Fruit fly (Drosophila melanogaster): ENCODE measurements around the gene CG12716.

Gene CG12716

DNA sequence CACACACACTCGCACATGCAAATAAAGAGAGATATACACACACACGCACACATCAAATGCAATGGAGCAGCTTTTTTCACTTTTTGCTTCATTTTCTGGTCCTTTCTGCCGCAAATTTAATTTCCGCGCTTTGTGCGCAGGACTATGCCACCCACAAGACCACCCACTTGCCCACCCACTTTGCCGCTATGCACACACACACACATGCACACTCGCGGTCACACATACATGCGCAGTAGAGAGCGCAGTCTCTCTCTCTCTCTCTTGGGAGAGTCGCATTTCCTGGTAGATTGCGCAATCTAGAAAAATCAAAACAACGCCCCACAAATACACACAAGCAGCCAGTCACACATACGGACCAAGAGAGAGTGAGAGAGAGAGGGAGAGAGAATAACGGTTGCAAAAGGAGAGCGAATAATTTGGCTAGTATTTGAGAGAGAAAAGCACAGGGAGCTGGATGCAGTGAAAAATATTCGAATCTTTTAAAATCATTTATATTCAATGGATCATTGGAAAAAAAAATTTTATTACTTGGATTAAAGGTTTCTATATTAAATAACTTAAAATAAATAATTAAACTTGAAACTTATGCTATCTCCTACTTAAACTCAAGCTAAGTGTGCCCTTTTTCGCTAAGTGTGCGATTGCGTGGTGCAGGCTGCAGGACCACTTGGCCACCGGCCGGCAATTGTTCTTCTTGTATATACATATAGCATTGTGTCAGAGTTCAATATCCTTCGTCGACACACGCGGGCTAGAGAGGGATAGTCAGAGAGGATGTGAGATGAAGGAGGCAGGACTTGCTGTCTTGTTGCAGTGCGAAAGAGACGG, 50.4 kb downstream of the CG12716 start (continued):
- TF ChIP-seq dysf (GFP tag; IDR thresholded peaks at IDR 0.05) (peak; percentile 70; the same call in 2 of the 3 replicates), CG11085 (GFP tag; IDR thresholded peaks at IDR 0.05) (peak; percentile 57; the same call in 1 of the 2 replicates), pita (GFP tag; optimal IDR thresholded peaks at IDR 0.05) (no peak), Ada2b (GFP tag; IDR thresholded peaks at IDR 0.05) (peak; percentile 65), Pdp1 (GFP tag; optimal IDR thresholded peaks at IDR 0.05) (peak; percentile 20 to 88), CG7357 (GFP tag; IDR thresholded peaks at IDR 0.05) (peak; percentile 40; the same call in 1 of the 3 replicates), nmo (GFP tag; optimal IDR thresholded peaks at IDR 0.05) (peak; percentile 57), Eip74EF (GFP tag; optimal IDR thresholded peaks at IDR 0.05) (peak in 1 of 2 experiments; percentile 48), CG12236 (GFP tag; optimal IDR thresholded peaks at IDR 0.05) (no peak), vvl (GFP tag; IDR thresholded peaks at IDR 0.05) (peak; percentile 87), hkb (optimal IDR thresholded peaks at IDR 0.05) (no peak), hkb (GFP tag; IDR thresholded peaks at IDR 0.05) (peak; percentile 78), gem (tag; optimal IDR thresholded peaks at IDR 0.05) (peak; percentile 71), CG5245 (GFP tag; optimal IDR thresholded peaks at IDR 0.05) (peak; percentile 1), CG9215 (GFP tag; IDR thresholded peaks at IDR 0.05) (peak; percentile 42; the same call in 1 of the 2 replicates), CG17361 (GFP tag; IDR thresholded peaks at IDR 0.05) (peak; percentile 48; the same call in 1 of the 3 replicates), CG32767 (GFP tag; IDR thresholded peaks at IDR 0.05) (0 out of 2 replicates have a peak, but pooled peaks have one; percentile 30), dmrt11E (tag; optimal IDR thresholded peaks at IDR 0.05) (peak; percentile 59), CG2678 (tag; optimal IDR thresholded peaks at IDR 0.05) (peak; percentile 85), Ptx1 (GFP tag; IDR thresholded peaks at IDR 0.05) (peak; percentile 78), CG4424 (GFP tag; optimal IDR thresholded peaks at IDR 0.05) (peak; percentile 38), scrt (GFP tag; optimal IDR thresholded peaks at IDR 0.05) (peak; percentile 59), Aef1 (GFP tag; IDR thresholded peaks at IDR 0.05) (peak; percentile 46; the same call in 2 of the 3 replicates), H15 (GFP tag; IDR thresholded peaks at IDR 0.05) (0 out of 3 replicates have a peak, but pooled peaks have one; percentile 51), dpn (GFP tag; optimal IDR thresholded peaks at IDR 0.05) (peak; percentile 12 to 45), stwl (tag; optimal IDR thresholded peaks at IDR 0.05) (no peak), CG15696 (tag; optimal IDR thresholded peaks at IDR 0.05) (peak; percentile 31), ind (GFP tag; optimal IDR thresholded peaks at IDR 0.05) (peak; percentile 32), CG1602 (GFP tag; optimal IDR thresholded peaks at IDR 0.05) (peak; percentile 29), ap (GFP tag; IDR thresholded peaks at IDR 0.05) (peak; percentile 53), D19A (tag; optimal IDR thresholded peaks at IDR 0.05) (peak; percentile 66), jigr1 (GFP tag; IDR thresholded peaks at IDR 0.05) (peak; percentile 60; the same call in 1 of the 3 replicates), CkIIα-i1 (GFP tag; IDR thresholded peaks at IDR 0.05) (no peak), CG9932 (GFP tag; IDR thresholded peaks at IDR 0.05) (peak; percentile 28; the same call in 1 of the 2 replicates), stc (GFP tag; IDR thresholded peaks at IDR 0.05) (peak; percentile 72; the same call in 1 of the 2 replicates), Hmr (GFP tag; optimal IDR thresholded peaks at IDR 0.05) (peak; percentile 60), CG8290 (GFP tag; optimal IDR thresholded peaks at IDR 0.05) (peak; percentile 39), CG8290 (tag; optimal IDR thresholded peaks at IDR 0.05) (no peak), CG7839 (tag; optimal IDR thresholded peaks at IDR 0.05) (peak; percentile 74), CG10366 (GFP tag; IDR thresholded peaks at IDR 0.05) (peak; percentile 60), Fer1 (GFP tag; optimal IDR thresholded peaks at IDR 0.05) (peak; percentile 76), yki (optimal IDR thresholded peaks at IDR 0.05) (peak; percentile 73), trem (tag; optimal IDR thresholded peaks at IDR 0.05) (peak; percentile 40), al (GFP tag; IDR thresholded peaks at IDR 0.05) (0 out of 2 replicates have a peak, but pooled peaks have one; percentile 16), CG10462 (GFP tag; optimal IDR thresholded peaks at IDR 0.05) (peak; percentile 45), CG15479 (GFP tag; optimal IDR thresholded peaks at IDR 0.05) (no peak), pum (GFP tag; optimal IDR thresholded peaks at IDR 0.05) (no peak), Dbx (GFP tag; IDR thresholded peaks at IDR 0.05) (peak; percentile 54; the same call in 1 of the 3 replicates), Ets97D (GFP tag; optimal IDR thresholded peaks at IDR 0.05) (no peak)
